Worm (Caenorhabditis elegans): ENCODE measurements around the gene C16C8.5.
A peak's percentile ranks its signal among the peaks of the same experiment; 100 is the strongest.
"Not testable (repeated sequence)": the region's sequence is repeated elsewhere in the genome, so short reads cannot be mapped to it uniquely, and the experiment has no call there.

The C16C8.5 gene

ce11 chrII:3445285-3445806 is at the start of gene C16C8.5, which contains the start of gene C16C8.16:
C16C8.5 (minus strand) TSS chrII:3445385.
C16C8.16 (plus strand) TSS chrII:3445756.
- no peak for TF ChIP-seq hmg-4 (GFP tag; optimal IDR thresholded peaks at IDR 0.05)
- TF ChIP-seq ets-7 (tag; optimal IDR thresholded peaks at IDR 0.05): no peak
- no peak for TF ChIP-seq ama-1 (optimal IDR thresholded peaks at IDR 0.05)
- no peak for TF ChIP-seq F13C5.2 (tag; optimal IDR thresholded peaks at IDR 0.05)
- no peak for TF ChIP-seq tbx-11 (GFP tag; IDR thresholded peaks at IDR 0.05)

ce11 chrII:3490797-3491196 is 45.6 kb upstream of the C16C8.5 start, which contains the start of gene fbxb-112:
fbxb-112 (plus strand) TSS chrII:3491097.
- TF ChIP-seq hmg-4 (GFP tag; optimal IDR thresholded peaks at IDR 0.05); scrt-1 (GFP tag; IDR thresholded peaks at IDR 0.05); hnd-1 (tag; optimal IDR thresholded peaks at IDR 0.05): not testable (repeated sequence)

- no peak for TF ChIP-seq hmg-4 (GFP tag; optimal IDR thresholded peaks at IDR 0.05)
- 0 out of 2 replicates have a peak, but pooled peaks have one; percentile 6 for TF ChIP-seq sea-1 (GFP tag; conservative IDR thresholded peaks at IDR 0.05)
- no peak for TF ChIP-seq ceh-13 (GFP tag; optimal IDR thresholded peaks at IDR 0.05)
- no peak for TF ChIP-seq aly-1 (tag; optimal IDR thresholded peaks at IDR 0.05)
- no peak for TF ChIP-seq tbx-11 (GFP tag; IDR thresholded peaks at IDR 0.05)
- TF ChIP-seq hnd-1 (tag; optimal IDR thresholded peaks at IDR 0.05): no peak
- peak; percentile 61; the same call in 1 of the 2 replicates for TF ChIP-seq pes-1 (GFP tag; IDR thresholded peaks at IDR 0.05)
- no peak for TF ChIP-seq ceh-36 (tag; optimal IDR thresholded peaks at IDR 0.05)
- 0 out of 2 replicates have a peak, but pooled peaks have one; percentile 17 for TF ChIP-seq flt-1 (GFP tag; IDR thresholded peaks at IDR 0.05)
- no peak for TF ChIP-seq B0310.2 (tag; optimal IDR thresholded peaks at IDR 0.05)
- TF ChIP-seq scrt-1 (GFP tag; IDR thresholded peaks at IDR 0.05): no peak
- peak; percentile 68 for TF ChIP-seq tbx-37 (GFP tag; conservative IDR thresholded peaks at IDR 0.05)
- no peak for TF ChIP-seq F13C5.2 (tag; optimal IDR thresholded peaks at IDR 0.05)
- TF ChIP-seq tra-4 (tag; optimal IDR thresholded peaks at IDR 0.05): no peak
- TF ChIP-seq hmbx-1 (tag; optimal IDR thresholded peaks at IDR 0.05): no peak
- TF ChIP-seq ets-7 (tag; optimal IDR thresholded peaks at IDR 0.05): no peak
- TF ChIP-seq ama-1 (optimal IDR thresholded peaks at IDR 0.05): no peak
These were observed 37.0 kb upstream of the C16C8.5 start, which contains the start of gene smu-2 for ce11 chrII:3482231-3482630. smu-2 (plus strand) TSS chrII:3482408.

ce11 chrII:3481584-3481983 is 36.4 kb upstream of the C16C8.5 start, which contains the start of gene Y49F6B.8:
Y49F6B.8 (minus strand) TSS chrII:3481684.
- TF ChIP-seq tra-4 (tag; optimal IDR thresholded peaks at IDR 0.05) (no peak), flt-1 (GFP tag; IDR thresholded peaks at IDR 0.05) (no peak), F13C5.2 (tag; optimal IDR thresholded peaks at IDR 0.05) (no peak), pes-1 (GFP tag; IDR thresholded peaks at IDR 0.05) (no peak), hnd-1 (tag; optimal IDR thresholded peaks at IDR 0.05) (no peak), ceh-36 (tag; optimal IDR thresholded peaks at IDR 0.05) (no peak), ets-7 (tag; optimal IDR thresholded peaks at IDR 0.05) (no peak), hmg-4 (GFP tag; optimal IDR thresholded peaks at IDR 0.05) (no peak), sea-1 (GFP tag; conservative IDR thresholded peaks at IDR 0.05) (no peak), scrt-1 (GFP tag; IDR thresholded peaks at IDR 0.05) (no peak), ama-1 (optimal IDR thresholded peaks at IDR 0.05) (no peak), B0310.2 (tag; optimal IDR thresholded peaks at IDR 0.05) (no peak), ceh-13 (GFP tag; optimal IDR thresholded peaks at IDR 0.05) (no peak)

ce11 chrII:3477171-3477570 is 32.0 kb upstream of the C16C8.5 start, which contains the start of gene fbxb-104:
fbxb-104 (minus strand) TSS chrII:3477271.
- TF ChIP-seq flt-1 (GFP tag; IDR thresholded peaks at IDR 0.05): no peak
- no peak for TF ChIP-seq ama-1 (optimal IDR thresholded peaks at IDR 0.05)
- TF ChIP-seq tra-4 (tag; optimal IDR thresholded peaks at IDR 0.05): no peak

ce11 chrII:3476536-3476935 is 31.4 kb upstream of the C16C8.5 start:
- TF ChIP-seq ceh-36 (tag; optimal IDR thresholded peaks at IDR 0.05) (peak; percentile 71), ama-1 (optimal IDR thresholded peaks at IDR 0.05) (no peak)

- TF ChIP-seq hmbx-1 (tag; optimal IDR thresholded peaks at IDR 0.05): no peak
- TF ChIP-seq tra-4 (tag; optimal IDR thresholded peaks at IDR 0.05): no peak
- TF ChIP-seq sea-1 (GFP tag; conservative IDR thresholded peaks at IDR 0.05): no peak
- TF ChIP-seq F13C5.2 (tag; optimal IDR thresholded peaks at IDR 0.05): no peak
- no peak for TF ChIP-seq ama-1 (optimal IDR thresholded peaks at IDR 0.05)
These were observed 28.6 kb upstream of the C16C8.5 start, which contains the start of gene sdz-32 for ce11 chrII:3473744-3474143. sdz-32 (plus strand) TSS chrII:3474044.

ce11 chrII:3472817-3473216 is 27.6 kb upstream of the C16C8.5 start, which contains the start of gene Y49F6B.6:
Y49F6B.6 (plus strand) TSS chrII:3473117.
- TF ChIP-seq pes-1 (GFP tag; IDR thresholded peaks at IDR 0.05) (no peak), ama-1 (optimal IDR thresholded peaks at IDR 0.05) (no peak), tra-4 (tag; optimal IDR thresholded peaks at IDR 0.05) (no peak), tbx-37 (GFP tag; conservative IDR thresholded peaks at IDR 0.05) (no peak), sea-1 (GFP tag; conservative IDR thresholded peaks at IDR 0.05) (no peak), flt-1 (GFP tag; IDR thresholded peaks at IDR 0.05) (no peak), B0310.2 (tag; optimal IDR thresholded peaks at IDR 0.05) (no peak), aly-1 (tag; optimal IDR thresholded peaks at IDR 0.05) (no peak)

- TF ChIP-seq tra-4 (tag; optimal IDR thresholded peaks at IDR 0.05): no peak
- TF ChIP-seq hnd-1 (tag; optimal IDR thresholded peaks at IDR 0.05): no peak
- TF ChIP-seq pes-1 (GFP tag; IDR thresholded peaks at IDR 0.05): no peak
- TF ChIP-seq ama-1 (optimal IDR thresholded peaks at IDR 0.05): no peak
- TF ChIP-seq flt-1 (GFP tag; IDR thresholded peaks at IDR 0.05): no peak
- no peak for TF ChIP-seq scrt-1 (GFP tag; IDR thresholded peaks at IDR 0.05)
- no peak for TF ChIP-seq hmg-4 (GFP tag; optimal IDR thresholded peaks at IDR 0.05)
- no peak for TF ChIP-seq F13C5.2 (tag; optimal IDR thresholded peaks at IDR 0.05)
These were observed 27.1 kb upstream of the C16C8.5 start, which contains the start of gene Y49F6B.12 for ce11 chrII:3472316-3472715. Y49F6B.12 (minus strand) TSS chrII:3472416.
